Fruit fly (Drosophila melanogaster) whole organism, embryonic: Measurements from ENCODE around the gene CG46059.

Experiments used
- Adf1 ChIP-seq: fragments of 200-800 bp; sonication (Bioruptor generic); IDR thresholded peaks from 2 replicates; pipeline ENCODE4 v1.3.6; 2022; ENCODE audit warnings: missing biosample characterization, missing genetic modification characterization
- Antp ChIP-seq: fragments of 200-800 bp; sonication (Bioruptor generic); optimal IDR thresholded peaks from 3 replicates; lab custom pipeline; 2016; ENCODE audit warnings: missing biosample characterization, missing genetic modification characterization
- Atf6 ChIP-seq: fragments of 200-800 bp; sonication (Bioruptor generic); IDR thresholded peaks from 2 replicates; pipeline ENCODE4 v1.3.6; 2022; ENCODE audit warnings: missing biosample characterization, missing genetic modification characterization
- CG10959 ChIP-seq: fragments of 200-800 bp; sonication (Bioruptor generic); IDR thresholded peaks from 2 replicates; pipeline ENCODE4 v1.3.6; 2022; ENCODE audit warnings: missing biosample characterization, missing genetic modification characterization
- CG11247 ChIP-seq: fragments of 200-800 bp; sonication (Bioruptor generic); IDR thresholded peaks from 2 replicates; pipeline ENCODE4 v1.3.6; 2022; ENCODE audit warnings: missing biosample characterization, missing genetic modification characterization
- CG12659 ChIP-seq: fragments of 200-800 bp; sonication (Bioruptor generic); optimal IDR thresholded peaks from 3 replicates; lab custom pipeline; 2017; ENCODE audit warnings: mild to moderate bottlenecking, missing biosample characterization, missing genetic modification reagents, missing genetic modification characterization
- CG15514 ChIP-seq: fragments of 200-800 bp; sonication (Bioruptor generic); optimal IDR thresholded peaks from 3 replicates; lab custom pipeline; 2017; ENCODE audit warnings: missing biosample characterization, missing genetic modification characterization, mild to moderate bottlenecking, moderate library complexity, missing genetic modification reagents
- CG17912 ChIP-seq: fragments of 200-800 bp; sonication (Bioruptor generic); optimal IDR thresholded peaks from 2 replicates; lab custom pipeline; 2018; ENCODE audit warnings: missing biosample characterization, mild to moderate bottlenecking, missing genetic modification characterization
- CG1792 ChIP-seq: fragments of 200-800 bp; sonication (Bioruptor generic); optimal IDR thresholded peaks from 2 replicates; lab custom pipeline; 2016; ENCODE audit warnings: missing biosample characterization, missing genetic modification characterization
- CG32532 ChIP-seq: fragments of 200-800 bp; sonication (Bioruptor generic); IDR thresholded peaks from 2 replicates; pipeline ENCODE4 v1.3.6; 2022; ENCODE audit warnings: missing biosample characterization, missing genetic modification characterization
- CG43689 ChIP-seq: fragments of 200-800 bp; sonication (Bioruptor generic); IDR thresholded peaks from 2 replicates; pipeline ENCODE4 v1.3.6; 2022; ENCODE audit warnings: missing biosample characterization, missing genetic modification characterization
- CG6254 ChIP-seq: fragments of 200-800 bp; sonication (Bioruptor generic); optimal IDR thresholded peaks from 3 replicates; lab custom pipeline; 2017; ENCODE audit warnings: mild to moderate bottlenecking, missing biosample characterization, missing genetic modification reagents, missing genetic modification characterization
- CG7745 ChIP-seq: fragments of 200-800 bp; sonication (Bioruptor generic); optimal IDR thresholded peaks from 2 replicates; lab custom pipeline; 2018; ENCODE audit warnings: missing biosample characterization, mild to moderate bottlenecking, missing genetic modification characterization, moderate library complexity
- CG7928 ChIP-seq: fragments of 200-800 bp; sonication (Bioruptor generic); optimal IDR thresholded peaks from 2 replicates; lab custom pipeline; 2017; ENCODE audit warnings: missing biosample characterization, mild to moderate bottlenecking, missing genetic modification characterization
- CG8290 ChIP-seq, 3 experiments: fragments of 200-800 bp; sonication (Bioruptor generic); optimal IDR thresholded peaks; 2 replicates each; lab custom pipeline; 2016 to 2019; ENCODE audit warnings: missing biosample characterization in 3 of 3, missing genetic modification characterization in 3 of 3, mild to moderate bottlenecking in 2 of 3, moderate library complexity in 1 of 3
- D ChIP-seq, 2 experiments: fragments of 200-800 bp in 1 of 2; fragments of >200 bp in 1 of 2; sonication (Bioruptor generic) in 1 of 2; optimal IDR thresholded peaks; 2 replicates in 1 of 2; 3 replicates in 1 of 2; lab custom pipeline; 2017; ENCODE audit warnings: mild to moderate bottlenecking in 1 of 2, missing biosample characterization in 1 of 2, missing genetic modification characterization in 1 of 2, missing genetic modification reagents in 1 of 2
- Doc3 ChIP-seq: fragments of 200-800 bp; sonication (Bioruptor generic); IDR thresholded peaks from 3 replicates; pipeline ENCODE4 v1.3.6; 2022; ENCODE audit warnings: missing biosample characterization, missing genetic modification characterization; ENCODE audit not compliant: partially characterized antibody
- Drgx ChIP-seq: fragments of 200-800 bp; sonication (Bioruptor generic); IDR thresholded peaks from 2 replicates; pipeline ENCODE4 v1.3.6; 2022; ENCODE audit warnings: missing biosample characterization, missing genetic modification characterization
- E2f2 ChIP-seq: fragments of 200-800 bp; sonication (Bioruptor generic); IDR thresholded peaks from 2 replicates; pipeline ENCODE4 v1.3.6; 2022; ENCODE audit warnings: missing biosample characterization, missing genetic modification characterization
- Fer3 ChIP-seq: fragments of 200-800 bp; sonication (Bioruptor generic); optimal IDR thresholded peaks from 2 replicates; lab custom pipeline; 2018; ENCODE audit warnings: missing biosample characterization, mild to moderate bottlenecking, missing genetic modification characterization, moderate library complexity
- H15 ChIP-seq: fragments of 200-800 bp; sonication (Bioruptor generic); IDR thresholded peaks from 3 replicates; pipeline ENCODE4 v1.3.6; 2022; ENCODE audit warnings: missing biosample characterization, missing genetic modification characterization
- HHEX ChIP-seq: fragments of 200-800 bp; sonication (Bioruptor generic); optimal IDR thresholded peaks from 3 replicates; lab custom pipeline; 2017; ENCODE audit warnings: missing biosample characterization, mild to moderate bottlenecking, missing genetic modification characterization, missing genetic modification reagents
- HLHmδ ChIP-seq: fragments of 200-800 bp; sonication (Bioruptor generic); optimal IDR thresholded peaks from 2 replicates; lab custom pipeline; 2018; ENCODE audit warnings: missing biosample characterization, mild to moderate bottlenecking, missing genetic modification characterization, moderate library complexity
- MBD-R2 ChIP-seq: fragments of 200-800 bp; sonication (Bioruptor generic); IDR thresholded peaks from 2 replicates; pipeline ENCODE4 v1.3.6; 2022; ENCODE audit warnings: missing biosample characterization, missing genetic modification characterization
- Med ChIP-seq: fragments of 200-800 bp; sonication (Bioruptor generic); peaks from one replicate; lab custom pipeline; 2016; ENCODE audit warnings: missing biosample characterization, missing genetic modification characterization, mild to moderate bottlenecking, inconsistent platforms, moderate library complexity
- NC2β ChIP-seq: fragments of 200-800 bp; sonication (Bioruptor generic); optimal IDR thresholded peaks from 2 replicates; lab custom pipeline; 2016; ENCODE audit warnings: missing biosample characterization, missing genetic modification characterization
- Rfx ChIP-seq: fragments of 200-800 bp; sonication (Bioruptor generic); IDR thresholded peaks from 2 replicates; pipeline ENCODE4 v1.3.6; 2022; ENCODE audit warnings: missing biosample characterization, missing genetic modification characterization
- Scr ChIP-seq: fragments of 200-800 bp; sonication (Bioruptor generic); IDR thresholded peaks from 2 replicates; pipeline ENCODE4 v1.3.6; 2022; ENCODE audit warnings: missing biosample characterization, missing genetic modification characterization; ENCODE audit not compliant: partially characterized antibody
- chif ChIP-seq, 2 experiments: fragments of 200-800 bp; sonication (Bioruptor generic); optimal IDR thresholded peaks; 3 replicates each; lab custom pipeline; 2016; ENCODE audit warnings: missing biosample characterization in 2 of 2, missing genetic modification characterization in 2 of 2
- dmrt99B ChIP-seq: fragments of 200-800 bp; sonication (Bioruptor generic); optimal IDR thresholded peaks from 2 replicates; lab custom pipeline; 2018; ENCODE audit warnings: missing biosample characterization, mild to moderate bottlenecking, missing genetic modification characterization, moderate library complexity
- fu2 ChIP-seq: fragments of 200-800 bp; sonication (Bioruptor generic); optimal IDR thresholded peaks from 2 replicates; lab custom pipeline; 2016; ENCODE audit warnings: missing biosample characterization, missing genetic modification characterization
- gcm ChIP-seq: fragments of 200-800 bp; sonication (Bioruptor generic); optimal IDR thresholded peaks from 2 replicates; lab custom pipeline; 2019; ENCODE audit warnings: missing biosample characterization, mild to moderate bottlenecking, missing genetic modification characterization, moderate library complexity
- gfzf ChIP-seq: fragments of 200-800 bp; sonication (Bioruptor generic); optimal IDR thresholded peaks from 2 replicates; lab custom pipeline; 2016; ENCODE audit warnings: missing biosample characterization, mild to moderate bottlenecking, missing genetic modification characterization, moderate library complexity
- gsb-n ChIP-seq: fragments of 200-800 bp; sonication (Bioruptor generic); optimal IDR thresholded peaks from 3 replicates; lab custom pipeline; 2018; ENCODE audit warnings: missing biosample characterization, mild to moderate bottlenecking, missing genetic modification characterization
- hkb ChIP-seq, 2 experiments: fragments of 200-800 bp in 1 of 2; fragments of >200 bp in 1 of 2; sonication (Bioruptor generic) in 1 of 2; IDR thresholded peaks in 1 of 2; optimal IDR thresholded peaks in 1 of 2; 2 replicates each; pipeline versions ENCODE4 v1.3.6 to Lab custom; 2017 to 2022; ENCODE audit warnings: missing biosample characterization in 1 of 2, missing genetic modification characterization in 1 of 2
- insv ChIP-seq, 2 experiments: fragments of 200-800 bp; sonication (Bioruptor generic); optimal IDR thresholded peaks; 3 replicates each; lab custom pipeline; 2016 to 2018; ENCODE audit warnings: missing biosample characterization in 2 of 2, missing genetic modification characterization in 2 of 2
- kah ChIP-seq: fragments of 200-800 bp; sonication (Bioruptor generic); optimal IDR thresholded peaks from 2 replicates; lab custom pipeline; 2018; ENCODE audit warnings: missing biosample characterization, mild to moderate bottlenecking, missing genetic modification characterization
- klu ChIP-seq: fragments of 200-800 bp; sonication (Bioruptor generic); IDR thresholded peaks from 2 replicates; pipeline ENCODE4 v1.3.6; 2022; ENCODE audit warnings: missing biosample characterization, missing genetic modification characterization
- kni ChIP-seq: fragments of 200-800 bp; sonication (Bioruptor generic); optimal IDR thresholded peaks from 3 replicates; lab custom pipeline; 2017; ENCODE audit warnings: mild to moderate bottlenecking, missing biosample characterization, missing genetic modification reagents, missing genetic modification characterization
- lilli ChIP-seq: fragments of 200-800 bp; sonication (Bioruptor generic); optimal IDR thresholded peaks from 3 replicates; lab custom pipeline; 2016; ENCODE audit warnings: missing biosample characterization, missing genetic modification characterization
- nau ChIP-seq: fragments of 200-800 bp; sonication (Bioruptor generic); optimal IDR thresholded peaks from 3 replicates; lab custom pipeline; 2017; ENCODE audit warnings: missing biosample characterization, mild to moderate bottlenecking, missing genetic modification characterization, missing genetic modification reagents
- onecut ChIP-seq: fragments of 200-800 bp; sonication (Bioruptor generic); IDR thresholded peaks from 2 replicates; pipeline ENCODE4 v1.3.6; 2022; ENCODE audit warnings: missing biosample characterization, missing genetic modification characterization
- sens ChIP-seq: fragments of 200-800 bp; sonication (Bioruptor generic); peaks from one replicate; lab custom pipeline; 2016; ENCODE audit warnings: missing biosample characterization, missing genetic modification characterization
- sens-2 ChIP-seq: fragments of 200-800 bp; sonication (Bioruptor generic); IDR thresholded peaks from 2 replicates; pipeline ENCODE4 v1.3.6; 2022; ENCODE audit warnings: missing biosample characterization, missing genetic modification characterization
- sim ChIP-seq: fragments of 200-800 bp; sonication (Bioruptor generic); IDR thresholded peaks from 2 replicates; pipeline ENCODE4 v1.3.6; 2022; ENCODE audit warnings: missing biosample characterization, missing genetic modification characterization
- sob ChIP-seq: fragments of 200-800 bp; sonication (Bioruptor generic); IDR thresholded peaks from 2 replicates; pipeline ENCODE4 v1.3.6; 2022; ENCODE audit warnings: missing biosample characterization, missing genetic modification characterization
- tup ChIP-seq: fragments of 200-800 bp; sonication (Bioruptor generic); optimal IDR thresholded peaks from 2 replicates; lab custom pipeline; 2016; ENCODE audit warnings: missing biosample characterization, mild to moderate bottlenecking, missing genetic modification characterization, moderate library complexity
- unpg ChIP-seq: fragments of 200-800 bp; sonication (Bioruptor generic); optimal IDR thresholded peaks from 3 replicates; lab custom pipeline; 2018; ENCODE audit warnings: missing biosample characterization, mild to moderate bottlenecking, missing genetic modification characterization, moderate library complexity

CG46059 gene

DNA sequence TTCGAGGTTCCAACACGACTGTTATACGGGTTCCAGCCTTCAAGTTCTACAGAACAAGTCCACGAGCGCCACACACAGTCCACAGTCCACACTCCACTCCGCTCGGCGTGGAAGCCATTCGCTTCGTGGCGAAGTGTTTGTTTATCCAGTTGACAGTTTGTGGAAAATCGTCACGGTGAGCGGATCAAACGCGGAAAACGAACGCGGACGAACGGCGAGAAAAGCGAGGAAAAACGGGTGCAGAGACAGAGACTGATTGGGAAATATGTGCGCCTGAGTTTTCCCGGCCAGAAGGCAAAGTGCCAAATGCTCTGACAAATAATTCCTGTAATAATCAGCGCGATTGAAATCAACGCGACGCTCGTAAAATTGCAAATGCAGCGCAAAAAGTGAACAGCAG lies 6.6 kb upstream of the CG46059 start, which contains the start of gene drl (continued):
- peak; percentile 29 for TF ChIP-seq kni
- peak; percentile 4 for TF ChIP-seq lilli (GFP tag; lab: Kevin White, UChicago)
- peak; percentile 48; the same call in 1 of the 2 replicates for TF ChIP-seq sim (GFP tag; lab: Robert Waterston, UW)
- TF ChIP-seq onecut: peak; percentile 27; the same call in 1 of the 2 replicates
- no peak for TF ChIP-seq tup (GFP tag; lab: Kevin White, UChicago)
- peak; percentile 94 for TF ChIP-seq Med (GFP tag; lab: Kevin White, UChicago)
- TF ChIP-seq CG7928 (GFP tag; lab: Kevin White, UChicago): no peak
- TF ChIP-seq CG11247: peak; percentile 6; the same call in 1 of the 2 replicates
- TF ChIP-seq sens-2 (GFP tag; lab: Robert Waterston, UW): peak; percentile 39; the same call in 1 of the 2 replicates
- TF ChIP-seq insv (GFP tag; optimal IDR thresholded peaks at IDR 0.05; lab: Kevin White, UChicago): peak in 1 of 2 experiments; percentile 58
- TF ChIP-seq gfzf (GFP tag; lab: Kevin White, UChicago): no peak
- TF ChIP-seq CG15514 (GFP tag; lab: Kevin White, UChicago): peak; percentile 38
- TF ChIP-seq CG6254 (GFP tag; lab: Kevin White, UChicago): peak; percentile 25
- TF ChIP-seq kah: peak; percentile 55
- no peak for TF ChIP-seq MBD-R2 (GFP tag; lab: Robert Waterston, UW)
- TF ChIP-seq klu: no peak
- TF ChIP-seq E2f2 (GFP tag; lab: Robert Waterston, UW): peak; percentile 27; the same call in 1 of the 2 replicates
- TF ChIP-seq dmrt99B: no peak
- peak; percentile 31; the same call in 1 of the 2 replicates for TF ChIP-seq Atf6
- peak in 1 of 2 experiments; percentile 39 for TF ChIP-seq chif (GFP tag; optimal IDR thresholded peaks at IDR 0.05; lab: Kevin White, UChicago)
- no peak for TF ChIP-seq fu2 (GFP tag; lab: Kevin White, UChicago)
- TF ChIP-seq CG7745 (tag; lab: Kevin White, UChicago): peak; percentile 7
- no peak for TF ChIP-seq CG1792 (GFP tag; lab: Kevin White, UChicago)
- no peak; the same call in 1 of the 2 replicates for TF ChIP-seq Adf1 (GFP tag; lab: Robert Waterston, UW)
- peak; percentile 42; the same call in 1 of the 2 replicates for TF ChIP-seq sob (GFP tag; lab: Robert Waterston, UW)
- TF ChIP-seq CG17912 (GFP tag; lab: Kevin White, UChicago): peak; percentile 52
- peak; percentile 69 for TF ChIP-seq D (optimal IDR thresholded peaks at IDR 0.05; lab: Kevin White, UChicago)
- TF ChIP-seq D (GFP tag; optimal IDR thresholded peaks at IDR 0.05; lab: Kevin White, UChicago): no peak
- TF ChIP-seq gsb-n (tag; lab: Kevin White, UChicago): peak; percentile 79
- peak; percentile 23 for TF ChIP-seq CG12659
- peak; percentile 81 for TF ChIP-seq sens (GFP tag; lab: Kevin White, UChicago)
- peak; percentile 97 for TF ChIP-seq HLHmδ (GFP tag; lab: Kevin White, UChicago)
- peak; percentile 5 for TF ChIP-seq CG8290 (GFP tag; optimal IDR thresholded peaks at IDR 0.05; lab: Kevin White, UChicago)
- TF ChIP-seq CG8290 (tag; optimal IDR thresholded peaks at IDR 0.05; lab: Kevin White, UChicago): peak in 1 of 2 experiments; percentile 81
- peak; percentile 51 for TF ChIP-seq NC2β (GFP tag; lab: Kevin White, UChicago)
- TF ChIP-seq gcm (GFP tag; lab: Kevin White, UChicago): peak; percentile 50
- no peak for TF ChIP-seq hkb (optimal IDR thresholded peaks at IDR 0.05; lab: Kevin White, UChicago)
- TF ChIP-seq hkb (GFP tag; IDR thresholded peaks at IDR 0.05; lab: Robert Waterston, UW): peak; percentile 63
- peak; percentile 52 for TF ChIP-seq nau (GFP tag; lab: Kevin White, UChicago)
- TF ChIP-seq CG10959 (GFP tag; lab: Robert Waterston, UW): no peak
- TF ChIP-seq Doc3: no peak
- TF ChIP-seq CG32532 (GFP tag; lab: Robert Waterston, UW): peak; percentile 17; the same call in 1 of the 2 replicates
- no peak for TF ChIP-seq Antp
- TF ChIP-seq CG43689: 0 out of 2 replicates have a peak, but pooled peaks have one; percentile 22
- TF ChIP-seq Drgx: 0 out of 2 replicates have a peak, but pooled peaks have one; percentile 10
- peak; percentile 44 for TF ChIP-seq HHEX
- TF ChIP-seq Scr (GFP tag; lab: Robert Waterston, UW): peak; percentile 30; the same call in 1 of the 2 replicates
- TF ChIP-seq H15: 0 out of 3 replicates have a peak, but pooled peaks have one; percentile 8
- TF ChIP-seq unpg: peak; percentile 30
- peak; percentile 29 for TF ChIP-seq Fer3 (tag; lab: Kevin White, UChicago)
- TF ChIP-seq Rfx (GFP tag; lab: Robert Waterston, UW): peak; percentile 36; the same call in 1 of the 2 replicates
